Worm (Caenorhabditis elegans) whole organism, L3 larva: ENCODE data around the gene Y39A1A.27.

Experiments used
- ceh-28 ChIP-seq: fragments of 150-350 bp; optimal IDR thresholded peaks from 2 replicates; lab custom pipeline; 2014; ENCODE audit warnings: missing biosample characterization, missing genetic modification reagents, missing genetic modification characterization
- elt-3 ChIP-seq, 3 experiments: fragments of 150-350 bp in 1 of 3; sonication (generic microtip) in 2 of 3; optimal IDR thresholded peaks; 2 replicates in 2 of 3; 4 replicates in 1 of 3; lab custom pipeline; 2014 to 2017; ENCODE audit warnings: missing biosample characterization in 3 of 3, missing genetic modification characterization in 3 of 3
- nhr-25 ChIP-seq: sonication (generic microtip); optimal IDR thresholded peaks from 2 replicates; lab custom pipeline; 2017; ENCODE audit warnings: missing biosample characterization, missing genetic modification characterization
- pha-4 ChIP-seq: fragments of 150-350 bp; optimal IDR thresholded peaks from 2 replicates; lab custom pipeline; 2014; ENCODE audit warnings: missing biosample characterization, missing genetic modification reagents, missing genetic modification characterization

DNA sequence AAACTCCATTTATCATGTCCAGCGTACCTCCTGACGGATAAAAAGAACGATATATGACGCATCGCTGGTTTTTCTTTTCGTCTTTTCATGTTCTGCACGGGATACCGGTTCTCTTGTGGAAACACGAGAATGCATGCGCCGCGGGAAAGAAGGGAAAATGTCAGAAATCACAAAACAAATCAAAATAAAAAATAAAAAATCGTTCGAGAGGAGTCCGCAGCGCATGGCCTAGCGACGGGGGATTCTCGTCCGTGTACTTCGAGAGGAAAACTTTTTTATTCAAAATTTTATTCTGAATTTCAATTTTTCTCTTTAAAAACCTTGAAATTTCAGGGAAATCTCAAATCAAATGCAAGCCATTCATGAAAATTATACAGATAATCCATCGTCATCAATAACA lies 17.6 kb upstream of the Y39A1A.27 start, which contains the start of the genes lron-10 and hpr-9:
- TF ChIP-seq ceh-28 (tag; lab: Kevin White, UChicago) (peak; percentile 53), nhr-25 (peak; percentile 24), pha-4 (tag; lab: Kevin White, UChicago) (peak; percentile 65), elt-3 (tag; optimal IDR thresholded peaks at IDR 0.05; lab: Kevin White, UChicago) (no peak)
